Worm (Caenorhabditis elegans) whole organism, L4/young adult: ENCODE data around the gene H20J04.6.

Source experiments
- W03F9.2 ChIP-seq: fragments of 150-350 bp; optimal IDR thresholded peaks from 2 replicates; lab custom pipeline; 2014; ENCODE audit warnings: missing biosample characterization, missing genetic modification characterization
- him-1 ChIP-seq: sonication (generic microtip); optimal IDR thresholded peaks from 2 replicates; lab custom pipeline; 2016; ENCODE audit warnings: missing genotype, missing genetic modification reagents, missing genetic modification characterization, missing compliant biosample characterization

DNA sequence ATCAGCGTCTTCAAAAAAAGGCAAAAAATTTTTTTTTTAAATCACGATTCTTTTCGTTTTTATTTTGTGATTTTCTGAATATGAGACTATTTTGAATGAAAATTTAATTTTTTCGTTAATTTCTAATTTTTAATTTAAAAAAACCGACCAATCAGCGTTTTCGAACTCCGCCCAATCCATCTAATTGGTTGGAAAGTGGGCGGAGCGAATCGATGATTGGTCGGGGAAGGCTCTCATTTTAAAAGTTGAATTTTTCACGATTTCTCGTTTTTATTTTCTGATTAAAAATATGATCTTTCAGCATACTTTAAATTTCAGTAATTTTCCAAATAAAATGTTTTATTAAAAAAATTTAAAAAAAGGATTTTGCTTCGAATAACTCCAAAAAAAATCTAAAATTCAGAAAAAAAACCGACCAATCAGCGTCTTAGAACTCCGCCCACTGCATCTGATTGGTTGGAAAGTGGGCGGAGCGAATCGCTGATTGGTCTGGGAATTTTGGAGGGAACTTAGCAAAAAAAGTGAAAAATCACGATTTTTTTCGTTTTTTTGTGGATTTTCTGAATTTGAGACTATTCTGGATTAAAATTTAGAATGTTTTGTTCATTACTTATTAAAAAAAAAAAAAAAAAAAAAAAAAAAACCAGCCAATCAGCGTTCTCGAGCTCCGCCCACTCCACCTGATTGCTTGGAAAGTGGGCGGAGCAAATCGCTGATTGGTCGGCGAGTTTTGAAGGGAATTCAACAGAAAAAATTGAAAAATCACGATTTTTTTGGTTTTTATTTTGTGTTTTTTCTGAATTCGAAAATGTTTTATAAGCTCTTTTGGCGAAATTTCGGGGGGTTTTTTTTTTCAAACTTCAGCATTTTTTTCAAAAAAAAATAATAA lies 38.5 kb upstream of the H20J04.6 start:
- TF ChIP-seq W03F9.2 (tag; lab: Kevin White, UChicago) (no peak), him-1 (tag; lab: Kevin White, UChicago) (no peak)
